Fruit fly (Drosophila melanogaster) whole organism, larva: ENCODE measurements around the gene Glut3.

Source experiments
- noc ChIP-seq: fragments of 200-800 bp; sonication (Bioruptor generic); optimal IDR thresholded peaks from 3 replicates; lab custom pipeline; 2019; ENCODE audit warnings: missing biosample characterization, mild to moderate bottlenecking, missing genetic modification characterization, moderate library complexity

Glut3 gene

dm6 chr3R:16804086-16804485 lies 16.0 kb downstream of the Glut3 start:
- TF ChIP-seq noc (tag; lab: Kevin White, UChicago) = no peak

- TF ChIP-seq noc (tag; lab: Kevin White, UChicago) = no peak
Observed at dm6 chr3R:16806141-16806540, 18.0 kb downstream of the Glut3 start.

- no peak for TF ChIP-seq noc (tag; lab: Kevin White, UChicago)
Observed at dm6 chr3R:16810885-16811284, 22.8 kb downstream of the Glut3 start.

- no peak for TF ChIP-seq noc (tag; lab: Kevin White, UChicago)
Observed at dm6 chr3R:16811781-16812207, 23.7 kb downstream of the Glut3 start.

- no peak for TF ChIP-seq noc (tag; lab: Kevin White, UChicago)
Observed at dm6 chr3R:16813116-16813752, 25.1 kb downstream of the Glut3 start.

- no peak for TF ChIP-seq noc (tag; lab: Kevin White, UChicago)
Observed at dm6 chr3R:16815728-16816127, 27.6 kb downstream of the Glut3 start.

dm6 chr3R:16817465-16817864 lies 29.4 kb downstream of the Glut3 start:
- TF ChIP-seq noc (tag; lab: Kevin White, UChicago) = no peak

dm6 chr3R:16819451-16820129 lies 31.5 kb downstream of the Glut3 start:
- TF ChIP-seq noc (tag; lab: Kevin White, UChicago) = peak; percentile 48

dm6 chr3R:16821473-16821872 lies 33.4 kb downstream of the Glut3 start:
- TF ChIP-seq noc (tag; lab: Kevin White, UChicago) = no peak

- TF ChIP-seq noc (tag; lab: Kevin White, UChicago) = no peak
Observed at dm6 chr3R:16822015-16822414, 33.9 kb downstream of the Glut3 start.

dm6 chr3R:16826246-16826816 lies 38.2 kb downstream of the Glut3 start:
- TF ChIP-seq noc (tag; lab: Kevin White, UChicago) = no peak

dm6 chr3R:16827124-16827523 lies 39.0 kb downstream of the Glut3 start:
- TF ChIP-seq noc (tag; lab: Kevin White, UChicago) = no peak

- no peak for TF ChIP-seq noc (tag; lab: Kevin White, UChicago)
Observed at dm6 chr3R:16827604-16828003, 39.5 kb downstream of the Glut3 start.

dm6 chr3R:16829158-16829557 lies 41.0 kb downstream of the Glut3 start:
- TF ChIP-seq noc (tag; lab: Kevin White, UChicago) = no peak

dm6 chr3R:16829859-16830557 lies 41.9 kb downstream of the Glut3 start, which contains the start of gene abd-A:
abd-A (minus strand) TSS chr3R:16830049.
- no peak for TF ChIP-seq noc (tag; lab: Kevin White, UChicago)

- TF ChIP-seq noc (tag; lab: Kevin White, UChicago) = no peak
Observed at dm6 chr3R:16831924-16832323, 43.8 kb downstream of the Glut3 start.
